Worm (Caenorhabditis elegans) whole organism, late embryonic: ENCODE measurements around the gene mpc-1.

Source experiments
- ceh-34 ChIP-seq: sonication (generic microtip); optimal IDR thresholded peaks from 2 replicates; lab custom pipeline; 2016; ENCODE audit warnings: mild to moderate bottlenecking, missing genetic modification characterization, missing compliant biosample characterization
- ref-2 ChIP-seq: sonication (generic microtip); optimal IDR thresholded peaks from 2 replicates; lab custom pipeline; 2016; ENCODE audit warnings: missing genetic modification characterization, missing compliant biosample characterization

mpc-1 gene

DNA sequence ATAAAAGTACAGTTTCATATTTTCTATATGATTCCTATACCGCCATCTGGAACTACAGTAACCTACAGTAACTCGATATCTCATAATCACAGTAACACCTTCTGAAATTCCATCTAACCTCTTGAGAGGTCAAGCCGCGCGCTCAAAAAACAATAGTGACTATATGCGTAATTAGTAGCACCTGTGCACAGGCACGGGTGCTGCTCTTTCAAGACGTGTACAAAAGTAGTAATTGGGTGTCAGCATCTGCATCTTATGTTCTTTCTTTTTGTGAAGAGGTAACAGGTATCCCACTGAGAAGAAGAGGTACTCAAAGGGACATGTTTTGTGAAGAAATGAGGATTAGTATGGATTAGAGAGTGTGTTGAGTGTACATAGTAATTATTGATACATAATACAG lies 48.1 kb downstream of the mpc-1 start:
- TF ChIP-seq ref-2 (tag; lab: Kevin White, UChicago), result peak; percentile 73
- TF ChIP-seq ceh-34 (tag; lab: Kevin White, UChicago), result no peak
